Worm (Caenorhabditis elegans): ENCODE results near the gene srj-22.

srj-22 gene

ce11 chrV:10773216-10773615 lies 29.7 kb upstream of the srj-22 start:
- TF ChIP-seq eor-1 (tag; optimal IDR thresholded peaks at IDR 0.05) (no peak), ZK546.5 (tag; optimal IDR thresholded peaks at IDR 0.05) (no peak), elt-3 (tag; optimal IDR thresholded peaks at IDR 0.05) (no peak), fkh-2 (tag; optimal IDR thresholded peaks at IDR 0.05) (no peak), lsy-12 (tag; optimal IDR thresholded peaks at IDR 0.05) (no peak), sea-2 (GFP tag; optimal IDR thresholded peaks at IDR 0.05) (no peak), nhr-237 (tag; optimal IDR thresholded peaks at IDR 0.05) (no peak), tbx-2 (tag; optimal IDR thresholded peaks at IDR 0.05) (no peak), aly-2 (tag; optimal IDR thresholded peaks at IDR 0.05) (no peak), lin-15B (tag; optimal IDR thresholded peaks at IDR 0.05) (no peak), nhr-43 (tag; optimal IDR thresholded peaks at IDR 0.05; ENCODE audit: poor library complexity, severe bottlenecking) (no peak), fkh-10 (GFP tag; optimal IDR thresholded peaks at IDR 0.05) (no peak), skn-1 (tag; optimal IDR thresholded peaks at IDR 0.05) (no peak), ceh-28 (tag; optimal IDR thresholded peaks at IDR 0.05) (no peak), elt-1 (tag; optimal IDR thresholded peaks at IDR 0.05) (no peak), nhr-23 (tag; optimal IDR thresholded peaks at IDR 0.05) (no peak), elt-2 (tag; optimal IDR thresholded peaks at IDR 0.05) (no peak)

ce11 chrV:10771390-10771789 lies 27.8 kb upstream of the srj-22 start, which contains the start of gene D1054.3:
TSS of gene D1054.3 (plus strand) at chrV:10771451.
- TF ChIP-seq ceh-82 (tag; optimal IDR thresholded peaks at IDR 0.05): no peak
- TF ChIP-seq eor-1 (tag; optimal IDR thresholded peaks at IDR 0.05): no peak

- TF ChIP-seq mml-1 (tag; optimal IDR thresholded peaks at IDR 0.05) (no peak), eor-1 (tag; optimal IDR thresholded peaks at IDR 0.05) (no peak), ceh-9 (tag; optimal IDR thresholded peaks at IDR 0.05) (no peak), nhr-76 (tag; optimal IDR thresholded peaks at IDR 0.05) (no peak), lin-15B (tag; optimal IDR thresholded peaks at IDR 0.05) (peak; percentile 20), aly-2 (tag; optimal IDR thresholded peaks at IDR 0.05) (no peak), egl-27 (tag; optimal IDR thresholded peaks at IDR 0.05) (no peak), pqm-1 (tag; optimal IDR thresholded peaks at IDR 0.05) (peak; percentile 1), pha-4 (tag; optimal IDR thresholded peaks at IDR 0.05) (peak; percentile 47), ceh-82 (tag; optimal IDR thresholded peaks at IDR 0.05) (no peak), nhr-11 (tag; optimal IDR thresholded peaks at IDR 0.05) (no peak), ztf-11 (tag; optimal IDR thresholded peaks at IDR 0.05) (no peak), snpc-4 (tag; optimal IDR thresholded peaks at IDR 0.05) (peak; percentile 49), sea-2 (GFP tag; optimal IDR thresholded peaks at IDR 0.05) (no peak), skn-1 (tag; optimal IDR thresholded peaks at IDR 0.05) (peak; percentile 83), ama-1 (optimal IDR thresholded peaks at IDR 0.05) (no peak), lin-39 (tag; optimal IDR thresholded peaks at IDR 0.05) (peak; percentile 37), egl-5 (tag; optimal IDR thresholded peaks at IDR 0.05) (peak; percentile 71), elt-2 (tag; optimal IDR thresholded peaks at IDR 0.05) (peak; percentile 19), fkh-2 (tag; optimal IDR thresholded peaks at IDR 0.05) (no peak), unc-39 (tag; optimal IDR thresholded peaks at IDR 0.05) (no peak), ztf-4 (tag; optimal IDR thresholded peaks at IDR 0.05) (no peak)
Measured at ce11 chrV:10770026-10770425, 26.5 kb upstream of the srj-22 start, which contains the start of the genes D1054.1 and pas-2. TSS of gene D1054.1 (minus strand) at chrV:10770217. TSS of gene pas-2 (plus strand) at chrV:10770368.

- no peak for TF ChIP-seq nhr-76 (tag; optimal IDR thresholded peaks at IDR 0.05)
- TF ChIP-seq nhr-77 (tag; optimal IDR thresholded peaks at IDR 0.05): no peak
- TF ChIP-seq skn-1 (tag; optimal IDR thresholded peaks at IDR 0.05): no peak
Measured at ce11 chrV:10768892-10769291, 25.3 kb upstream of the srj-22 start.

ce11 chrV:10764066-10764465 lies 20.5 kb upstream of the srj-22 start, which contains the start of gene ocr-1:
TSS of gene ocr-1 (plus strand) at chrV:10764366.
- no peak for TF ChIP-seq tbx-2 (tag; optimal IDR thresholded peaks at IDR 0.05)
- no peak for TF ChIP-seq elt-3 (tag; optimal IDR thresholded peaks at IDR 0.05)
- TF ChIP-seq aly-2 (tag; optimal IDR thresholded peaks at IDR 0.05): no peak
- TF ChIP-seq nhr-23 (tag; optimal IDR thresholded peaks at IDR 0.05): no peak
- no peak for TF ChIP-seq fos-1 (tag; optimal IDR thresholded peaks at IDR 0.05)
- no peak for TF ChIP-seq lin-15B (tag; optimal IDR thresholded peaks at IDR 0.05)
- TF ChIP-seq fkh-2 (tag; optimal IDR thresholded peaks at IDR 0.05): no peak
- TF ChIP-seq daf-12 (tag; optimal IDR thresholded peaks at IDR 0.05): no peak
- no peak for TF ChIP-seq ceh-9 (tag; optimal IDR thresholded peaks at IDR 0.05)
- TF ChIP-seq ceh-82 (tag; optimal IDR thresholded peaks at IDR 0.05): no peak
- no peak for TF ChIP-seq mdl-1 (tag; optimal IDR thresholded peaks at IDR 0.05)
- no peak for TF ChIP-seq elt-2 (tag; optimal IDR thresholded peaks at IDR 0.05)
- TF ChIP-seq mml-1 (tag; optimal IDR thresholded peaks at IDR 0.05): no peak
- no peak for TF ChIP-seq zag-1 (tag; optimal IDR thresholded peaks at IDR 0.05)
- TF ChIP-seq nhr-237 (tag; optimal IDR thresholded peaks at IDR 0.05): no peak
- TF ChIP-seq ceh-28 (tag; optimal IDR thresholded peaks at IDR 0.05): no peak

Measured in whole organism, L3 larva.